Fruit fly (Drosophila melanogaster) S2 (cell line): ENCODE results near the gene CG7214.

ENCODE experiments used
- CG8478 ChIP-seq: fragments of >200 bp; optimal IDR thresholded peaks from 2 replicates; lab custom pipeline; 2018
- CTCF ChIP-seq, 2 experiments: fragments of >200 bp; optimal IDR thresholded peaks; 2 replicates each; lab custom pipeline; 2018

dm6 chr2L:7741437-7741836, 3.2 kb downstream of the CG7214 start, which contains the start of gene Acp1:
- TF ChIP-seq CTCF (optimal IDR thresholded peaks at IDR 0.05; lab: Kevin White, UChicago) (no peak), CG8478 (no peak)
